Worm (Caenorhabditis elegans): Measurements from ENCODE around the gene nhr-267.
A peak's percentile ranks its signal among the peaks of the same experiment; 100 is the strongest.
"Not testable (repeated sequence)": the region's sequence is repeated elsewhere in the genome, so short reads cannot be mapped to it uniquely, and the experiment has no call there.

nhr-267 gene

ce11 chrIV:9286305-9286704 lies at the start of gene nhr-267:
Gene nhr-267 (minus strand): TSS chrIV:9286405.
- not testable (repeated sequence) for TF ChIP-seq unc-130 (GFP tag; optimal IDR thresholded peaks at IDR 0.05); daf-16 (GFP tag; optimal IDR thresholded peaks at IDR 0.05); daf-16 (tag; optimal IDR thresholded peaks at IDR 0.05); nhr-111 (GFP tag; optimal IDR thresholded peaks at IDR 0.05)

- TF ChIP-seq daf-8 (GFP tag; IDR thresholded peaks at IDR 0.05) (no peak), hlh-30 (tag; optimal IDR thresholded peaks at IDR 0.05; ENCODE audit: insufficient read depth) (peak; percentile 57), lin-29 (GFP tag; IDR thresholded peaks at IDR 0.05) (no peak), mes-2 (tag; optimal IDR thresholded peaks at IDR 0.05; ENCODE audit: poor library complexity, severe bottlenecking) (peak; percentile 56), zip-11 (GFP tag; IDR thresholded peaks at IDR 0.05) (no peak), pha-4 (GFP tag; IDR thresholded peaks at IDR 0.05) (no peak), pha-4 (tag; optimal IDR thresholded peaks at IDR 0.05) (peak; percentile 40), hlh-11 (tag; optimal IDR thresholded peaks at IDR 0.05) (peak; percentile 64), lin-38 (GFP tag; IDR thresholded peaks at IDR 0.05) (peak; percentile 29; the same call in 1 of the 2 replicates), nhr-28 (tag; optimal IDR thresholded peaks at IDR 0.05) (peak; percentile 27), dmd-6 (GFP tag; IDR thresholded peaks at IDR 0.05) (peak; percentile 75), hmg-1.1 (GFP tag; IDR thresholded peaks at IDR 0.05) (0 out of 2 replicates have a peak, but pooled peaks have one; percentile 40), dve-1 (tag; optimal IDR thresholded peaks at IDR 0.05; ENCODE audit: insufficient read depth) (peak; percentile 69), pqm-1 (tag; optimal IDR thresholded peaks at IDR 0.05) (peak; percentile 24), aha-1 (tag) (peak; percentile 63), mep-1 (tag; optimal IDR thresholded peaks at IDR 0.05) (peak; percentile 55), nhr-77 (tag; optimal IDR thresholded peaks at IDR 0.05) (peak; percentile 23), sdz-12 (GFP tag; optimal IDR thresholded peaks at IDR 0.05) (no peak), lin-1 (GFP tag; IDR thresholded peaks at IDR 0.05) (peak; percentile 49; the same call in 1 of the 2 replicates), nhr-48 (tag; optimal IDR thresholded peaks at IDR 0.05) (no peak), daf-16 (GFP tag; optimal IDR thresholded peaks at IDR 0.05) (no peak), daf-16 (tag; optimal IDR thresholded peaks at IDR 0.05) (peak; percentile 64), lin-15B (tag; optimal IDR thresholded peaks at IDR 0.05) (no peak), ctbp-1 (GFP tag; IDR thresholded peaks at IDR 0.05) (no peak), ceh-20 (GFP tag; IDR thresholded peaks at IDR 0.05) (0 out of 2 replicates have a peak, but pooled peaks have one; percentile 8), lsy-2 (tag; optimal IDR thresholded peaks at IDR 0.05) (peak in 1 of 2 experiments; percentile 57), nhr-42 (GFP tag; IDR thresholded peaks at IDR 0.05) (no peak), dpl-1 (GFP tag; optimal IDR thresholded peaks at IDR 0.05) (peak; percentile 35)
These were observed 49.5 kb upstream of the nhr-267 start, which contains the start of the genes coa-4 and T20D3.14 for ce11 chrIV:9335552-9336251. Gene coa-4 (minus strand): TSS chrIV:9335602. Gene T20D3.14 (minus strand): TSS chrIV:9335909.

DNA sequence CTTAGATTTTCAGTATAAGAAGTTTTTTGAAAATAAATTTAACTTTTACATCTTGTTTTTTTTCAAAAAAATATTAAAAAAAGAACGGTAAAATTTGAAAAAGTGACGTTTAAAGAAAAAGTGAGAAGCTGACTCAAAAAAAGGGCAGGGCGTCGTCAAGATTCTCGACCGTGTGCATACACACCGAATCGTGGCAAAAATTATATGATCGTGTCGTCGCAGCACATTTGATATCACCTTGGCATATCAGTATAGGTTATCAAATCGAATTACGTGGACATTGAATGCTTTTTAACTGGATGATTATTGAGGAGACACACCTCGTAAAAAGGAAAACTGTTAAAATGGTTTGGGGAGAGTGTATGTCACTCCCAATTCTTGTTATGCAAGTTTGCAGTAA lies 46.8 kb upstream of the nhr-267 start:
- TF ChIP-seq hlh-30 (tag; optimal IDR thresholded peaks at IDR 0.05; ENCODE audit: insufficient read depth) (peak; percentile 5), dve-1 (tag; optimal IDR thresholded peaks at IDR 0.05; ENCODE audit: insufficient read depth) (peak; percentile 73), pqm-1 (tag; optimal IDR thresholded peaks at IDR 0.05) (peak; percentile 97), egl-27 (tag; optimal IDR thresholded peaks at IDR 0.05) (no peak), F49E8.2 (tag; optimal IDR thresholded peaks at IDR 0.05; ENCODE audit: borderline replicate concordance) (no peak), nhr-102 (tag; optimal IDR thresholded peaks at IDR 0.05) (peak; percentile 24), hlh-11 (tag; optimal IDR thresholded peaks at IDR 0.05) (peak; percentile 79), dmd-6 (GFP tag; IDR thresholded peaks at IDR 0.05) (peak; percentile 80), mep-1 (tag; optimal IDR thresholded peaks at IDR 0.05) (peak; percentile 21), skn-1 (tag; optimal IDR thresholded peaks at IDR 0.05) (no peak), mxl-3 (GFP tag; optimal IDR thresholded peaks at IDR 0.05) (peak; percentile 53), mes-2 (tag; optimal IDR thresholded peaks at IDR 0.05; ENCODE audit: poor library complexity, severe bottlenecking) (peak; percentile 11), nhr-41 (GFP tag; IDR thresholded peaks at IDR 0.05) (0 out of 2 replicates have a peak, but pooled peaks have one; percentile 40), daf-16 (GFP tag; optimal IDR thresholded peaks at IDR 0.05) (peak in 1 of 2 experiments; percentile 2), daf-16 (tag; optimal IDR thresholded peaks at IDR 0.05) (peak; percentile 59), php-3 (GFP tag; IDR thresholded peaks at IDR 0.05) (peak; percentile 88), nhr-28 (tag; optimal IDR thresholded peaks at IDR 0.05) (peak; percentile 91), T20F7.1 (GFP tag; optimal IDR thresholded peaks at IDR 0.05) (peak; percentile 29), ama-1 (optimal IDR thresholded peaks at IDR 0.05) (peak; percentile 34), zip-11 (GFP tag; IDR thresholded peaks at IDR 0.05) (no peak), aha-1 (tag) (peak; percentile 58), lin-38 (GFP tag; IDR thresholded peaks at IDR 0.05) (peak; percentile 39; the same call in 1 of the 2 replicates), lin-1 (GFP tag; IDR thresholded peaks at IDR 0.05) (0 out of 2 replicates have a peak, but pooled peaks have one; percentile 27), nhr-77 (tag; optimal IDR thresholded peaks at IDR 0.05) (peak; percentile 82), madf-5 (GFP tag; IDR thresholded peaks at IDR 0.05) (no peak)
